Fruit fly (Drosophila melanogaster) whole organism, wandering third instar larva: ENCODE measurements around the gene CG3841.

Source experiments
- Abd-B ChIP-seq: fragments of >200 bp; optimal IDR thresholded peaks from 2 replicates; lab custom pipeline; 2017; ENCODE audit warnings: missing biosample characterization, missing genetic modification characterization
- CrebA ChIP-seq: fragments of 200-800 bp; sonication (Bioruptor generic); optimal IDR thresholded peaks from 2 replicates; lab custom pipeline; 2016; ENCODE audit warnings: missing biosample characterization, mild to moderate bottlenecking, missing genetic modification characterization, borderline replicate concordance
- Hr78 ChIP-seq: fragments of >200 bp; optimal IDR thresholded peaks from 2 replicates; lab custom pipeline; 2017; ENCODE audit warnings: missing biosample characterization, missing genetic modification characterization
- Myc ChIP-seq: fragments of >200 bp; optimal IDR thresholded peaks from 2 replicates; lab custom pipeline; 2017
- N ChIP-seq: fragments of >200 bp; optimal IDR thresholded peaks from 2 replicates; lab custom pipeline; 2018; ENCODE audit warnings: missing biosample characterization, missing external identifiers, missing genetic modification characterization
- OdsH ChIP-seq: fragments of 200-800 bp; sonication (Bioruptor generic); optimal IDR thresholded peaks from 2 replicates; lab custom pipeline; 2016; ENCODE audit warnings: missing biosample characterization, mild to moderate bottlenecking, missing genetic modification characterization
- br ChIP-seq: fragments of 200-800 bp; sonication (Bioruptor generic); optimal IDR thresholded peaks from 2 replicates; lab custom pipeline; 2016; ENCODE audit warnings: missing biosample characterization, missing genetic modification characterization
- fru ChIP-seq: fragments of 200-800 bp; sonication (Bioruptor generic); optimal IDR thresholded peaks from 3 replicates; lab custom pipeline; 2016; ENCODE audit warnings: missing biosample characterization, mild to moderate bottlenecking, missing genetic modification characterization
- pan ChIP-seq: fragments of >200 bp; optimal IDR thresholded peaks from 2 replicates; lab custom pipeline; 2017
- tai ChIP-seq: sonication (Bioruptor generic); optimal IDR thresholded peaks from 2 replicates; lab custom pipeline; 2016; ENCODE audit warnings: missing biosample characterization, missing genetic modification characterization
- usp ChIP-seq: fragments of >200 bp; optimal IDR thresholded peaks from 2 replicates; lab custom pipeline; 2017; ENCODE audit warnings: missing biosample characterization, missing genetic modification characterization

DNA sequence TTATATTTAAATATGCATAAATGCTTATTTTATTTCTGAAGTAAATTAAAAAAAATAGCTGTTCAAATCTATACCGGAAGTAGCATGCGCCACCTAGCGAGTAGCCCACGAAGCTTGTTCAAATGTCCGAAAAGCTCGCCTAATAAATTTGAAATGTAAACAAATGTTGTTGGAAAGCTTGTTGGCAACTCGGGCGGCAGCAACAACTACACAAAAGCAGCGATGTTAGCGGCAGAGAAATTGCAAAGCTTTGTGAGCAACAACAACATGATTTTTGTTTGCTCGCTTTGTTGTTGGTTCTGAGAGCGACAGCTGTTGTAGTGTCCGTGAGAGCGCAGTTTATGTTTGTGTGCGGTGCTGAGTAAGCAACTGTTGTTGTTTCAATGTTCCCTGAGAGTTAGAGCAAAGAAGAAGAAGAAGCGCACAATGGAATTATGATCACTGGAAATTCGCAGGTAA, 21.8 kb upstream of the CG3841 start:
- TF ChIP-seq Myc (lab: Kevin White, UChicago) (peak; percentile 12), N (GFP tag; lab: Kevin White, UChicago) (no peak), tai (peak; percentile 14), fru (peak; percentile 81), br (peak; percentile 89), OdsH (GFP tag; lab: Kevin White, UChicago) (peak; percentile 90), usp (GFP tag; lab: Kevin White, UChicago) (no peak), pan (lab: Kevin White, UChicago) (no peak), Abd-B (GFP tag; lab: Kevin White, UChicago) (no peak), CrebA (GFP tag; lab: Kevin White, UChicago) (peak; percentile 81), Hr78 (GFP tag; lab: Kevin White, UChicago) (no peak)
